Fruit fly (Drosophila melanogaster) whole organism: ENCODE results near the gene CG42449.

Experiments used
- CG8478 ChIP-seq: fragments of >200 bp; optimal IDR thresholded peaks from 2 replicates; lab custom pipeline; 2018; ENCODE audit warnings: inconsistent platforms
- pan ChIP-seq: fragments of >200 bp; optimal IDR thresholded peaks from 2 replicates; lab custom pipeline; 2017
- psq ChIP-seq: fragments of >200 bp; optimal IDR thresholded peaks from 2 replicates; lab custom pipeline; 2017
- usp ChIP-seq: fragments of >200 bp; optimal IDR thresholded peaks from 2 replicates; lab custom pipeline; 2017; ENCODE audit warnings: missing biosample characterization, missing genetic modification characterization, mixed read lengths

- TF ChIP-seq psq (lab: Kevin White, UChicago) (no peak), CG8478 (lab: Kevin White, UChicago) (no peak), usp (GFP tag; lab: Kevin White, UChicago) (no peak), pan (lab: Kevin White, UChicago) (no peak)
These were observed 7.8 kb downstream of the CG42449 start for dm6 chrX:5690651-5691379.
